Worm (Caenorhabditis elegans) whole organism, midembryonic: Measurements from ENCODE around the gene Y43F8B.18.

ENCODE experiments used
- cog-1 ChIP-seq: sonication (generic microtip); optimal IDR thresholded peaks from 2 replicates; lab custom pipeline; 2016; ENCODE audit warnings: missing genetic modification characterization, missing compliant biosample characterization
- ztf-29 ChIP-seq: fragments of 200-800 bp; sonication (Bioruptor generic); IDR thresholded peaks from 2 replicates; pipeline ENCODE4 v1.3.6; 2022; ENCODE audit warnings: missing genetic modification reagents, missing genetic modification characterization, missing compliant biosample characterization

ce11 chrV:19495145-19495544 lies 9.4 kb downstream of the Y43F8B.18 start:
- TF ChIP-seq ztf-29 (GFP tag; lab: Robert Waterston, UW): no peak
- TF ChIP-seq cog-1 (tag; lab: Kevin White, UChicago): no peak
